Worm (Caenorhabditis elegans) whole organism, L3 larva: ENCODE data around the gene ZK105.11.

ENCODE experiments used
- ama-1 ChIP-seq: fragments of 150-350 bp; optimal IDR thresholded peaks from 2 replicates; lab custom pipeline; 2018
- ceh-16 ChIP-seq: sonication (generic microtip); optimal IDR thresholded peaks from 2 replicates; lab custom pipeline; 2017; ENCODE audit warnings: missing biosample characterization, missing genetic modification characterization
- daf-12 ChIP-seq: fragments of 150-350 bp; optimal IDR thresholded peaks from 2 replicates; lab custom pipeline; 2014; ENCODE audit warnings: missing biosample characterization, missing genetic modification reagents, missing genetic modification characterization
- egl-27 ChIP-seq: sonication (generic microtip); optimal IDR thresholded peaks from 4 replicates; lab custom pipeline; 2017; ENCODE audit warnings: missing biosample characterization, missing genetic modification reagents, missing genetic modification characterization
- egl-5 ChIP-seq: fragments of 150-350 bp; optimal IDR thresholded peaks from 2 replicates; lab custom pipeline; 2017; ENCODE audit warnings: missing biosample characterization, missing genetic modification reagents, missing genetic modification characterization, inconsistent platforms
- elt-1 ChIP-seq: fragments of 150-350 bp; optimal IDR thresholded peaks from 2 replicates; lab custom pipeline; 2014; ENCODE audit warnings: missing biosample characterization, missing genetic modification characterization
- elt-2 ChIP-seq: sonication (generic microtip); optimal IDR thresholded peaks from 2 replicates; lab custom pipeline; 2016; ENCODE audit warnings: missing genetic modification reagents, mild to moderate bottlenecking, missing genetic modification characterization, missing compliant biosample characterization
- eor-1 ChIP-seq, 2 experiments: fragments of 150-350 bp; optimal IDR thresholded peaks; 2 replicates each; lab custom pipeline; 2014 to 2018; ENCODE audit warnings: missing biosample characterization in 2 of 2, missing genetic modification characterization in 2 of 2
- fkh-10 ChIP-seq: sonication (generic microtip); optimal IDR thresholded peaks from 2 replicates; lab custom pipeline; 2017; ENCODE audit warnings: missing biosample characterization, missing genetic modification reagents, missing genetic modification characterization
- fos-1 ChIP-seq: fragments of 150-350 bp; optimal IDR thresholded peaks from 2 replicates; lab custom pipeline; 2014; ENCODE audit warnings: missing biosample characterization, missing genetic modification characterization
- hmg-11 ChIP-seq: sonication (generic microtip); optimal IDR thresholded peaks from 2 replicates; lab custom pipeline; 2016; ENCODE audit warnings: missing genetic modification characterization, missing compliant biosample characterization
- jun-1 ChIP-seq: fragments of 150-350 bp; optimal IDR thresholded peaks from 2 replicates; lab custom pipeline; 2014; ENCODE audit warnings: missing biosample characterization, missing genetic modification reagents, missing genetic modification characterization
- lin-15B ChIP-seq: fragments of 150-350 bp; optimal IDR thresholded peaks from 2 replicates; lab custom pipeline; 2014; ENCODE audit warnings: missing biosample characterization, missing genetic modification characterization
- mdl-1 ChIP-seq: fragments of 150-350 bp; optimal IDR thresholded peaks from 2 replicates; lab custom pipeline; 2014; ENCODE audit warnings: missing biosample characterization, missing genetic modification characterization
- nfya-1 ChIP-seq: sonication (generic microtip); optimal IDR thresholded peaks from 2 replicates; lab custom pipeline; 2017; ENCODE audit warnings: missing genetic modification characterization, mild to moderate bottlenecking, missing compliant biosample characterization, antibody characterized with exemption, moderate library complexity; ENCODE audit not compliant: insufficient read depth
- nhr-11 ChIP-seq: fragments of 150-350 bp; optimal IDR thresholded peaks from 2 replicates; lab custom pipeline; 2014; ENCODE audit warnings: missing biosample characterization, missing genetic modification characterization
- nhr-12 ChIP-seq: fragments of 150-350 bp; optimal IDR thresholded peaks from 2 replicates; lab custom pipeline; 2014; ENCODE audit warnings: missing biosample characterization, missing genetic modification characterization
- nhr-23 ChIP-seq: fragments of 150-350 bp; optimal IDR thresholded peaks from 2 replicates; lab custom pipeline; 2014; ENCODE audit warnings: missing biosample characterization, missing genetic modification reagents, missing genetic modification characterization
- nhr-237 ChIP-seq: fragments of 150-350 bp; optimal IDR thresholded peaks from 2 replicates; lab custom pipeline; 2014; ENCODE audit warnings: missing biosample characterization, missing genetic modification characterization
- nhr-25 ChIP-seq: sonication (generic microtip); optimal IDR thresholded peaks from 2 replicates; lab custom pipeline; 2017; ENCODE audit warnings: missing biosample characterization, missing genetic modification characterization
- nhr-28 ChIP-seq: fragments of 150-350 bp; optimal IDR thresholded peaks from 2 replicates; lab custom pipeline; 2014; ENCODE audit warnings: missing biosample characterization, missing genetic modification characterization
- nhr-43 ChIP-seq: sonication (generic microtip); optimal IDR thresholded peaks from 2 replicates; lab custom pipeline; 2016; ENCODE audit warnings: mild to moderate bottlenecking, missing genetic modification characterization, missing compliant biosample characterization; ENCODE audit not compliant: poor library complexity, severe bottlenecking
- nhr-76 ChIP-seq: fragments of 150-350 bp; sonication (generic microtip); optimal IDR thresholded peaks from 5 replicates; lab custom pipeline; 2014; ENCODE audit warnings: missing biosample characterization, missing genetic modification characterization
- pqm-1 ChIP-seq: fragments of 150-350 bp; optimal IDR thresholded peaks from 2 replicates; lab custom pipeline; 2017; ENCODE audit warnings: missing biosample characterization, missing genetic modification characterization, inconsistent platforms
- sea-2 ChIP-seq: fragments of 150-350 bp; sonication (generic microtip); optimal IDR thresholded peaks from 4 replicates; lab custom pipeline; 2014; ENCODE audit warnings: missing biosample characterization, missing genetic modification reagents, missing genetic modification characterization
- skn-1 ChIP-seq: fragments of 150-350 bp; optimal IDR thresholded peaks from 2 replicates; lab custom pipeline; 2014; ENCODE audit warnings: missing biosample characterization, missing genetic modification characterization
- snpc-4 ChIP-seq: fragments of 150-350 bp; optimal IDR thresholded peaks from 2 replicates; lab custom pipeline; 2014; ENCODE audit warnings: missing biosample characterization, missing genetic modification characterization
- unc-39 ChIP-seq: sonication (generic microtip); optimal IDR thresholded peaks from 4 replicates; lab custom pipeline; 2017; ENCODE audit warnings: missing biosample characterization, missing genetic modification characterization
- unc-62 ChIP-seq: fragments of 150-350 bp; sonication (generic microtip); optimal IDR thresholded peaks from 4 replicates; lab custom pipeline; 2014; ENCODE audit warnings: missing biosample characterization, missing genetic modification reagents, missing genetic modification characterization
- zag-1 ChIP-seq: fragments of 150-350 bp; optimal IDR thresholded peaks from 2 replicates; lab custom pipeline; 2014; ENCODE audit warnings: missing biosample characterization, missing genetic modification characterization
- ztf-11 ChIP-seq: fragments of 150-350 bp; optimal IDR thresholded peaks from 2 replicates; lab custom pipeline; 2014; ENCODE audit warnings: missing biosample characterization, missing genetic modification characterization
- ztf-4 ChIP-seq: fragments of 150-350 bp; optimal IDR thresholded peaks from 2 replicates; lab custom pipeline; 2014; ENCODE audit warnings: missing biosample characterization, missing genetic modification characterization

Gene ZK105.11

DNA sequence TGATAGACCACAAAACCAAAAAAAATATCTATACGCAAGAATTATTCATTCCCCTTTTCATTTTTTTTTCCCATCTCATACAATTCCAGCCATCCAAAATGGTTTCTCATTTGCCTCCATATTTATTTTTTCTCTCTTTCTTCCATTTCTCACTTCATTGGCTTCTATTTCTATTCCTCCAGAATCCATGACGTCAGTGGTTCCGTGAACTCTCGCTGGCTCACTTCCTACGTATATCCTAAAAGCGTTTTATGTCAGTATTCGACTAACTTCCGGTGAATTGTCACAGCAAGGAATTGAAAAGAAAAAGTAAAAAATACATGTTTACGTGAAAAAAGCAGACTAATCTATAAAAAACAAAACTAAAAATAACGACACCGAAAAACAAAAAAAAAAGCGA lies 18.5 kb upstream of the ZK105.11 start:
- TF ChIP-seq ama-1 (no peak), nfya-1 (peak; percentile 18)

DNA sequence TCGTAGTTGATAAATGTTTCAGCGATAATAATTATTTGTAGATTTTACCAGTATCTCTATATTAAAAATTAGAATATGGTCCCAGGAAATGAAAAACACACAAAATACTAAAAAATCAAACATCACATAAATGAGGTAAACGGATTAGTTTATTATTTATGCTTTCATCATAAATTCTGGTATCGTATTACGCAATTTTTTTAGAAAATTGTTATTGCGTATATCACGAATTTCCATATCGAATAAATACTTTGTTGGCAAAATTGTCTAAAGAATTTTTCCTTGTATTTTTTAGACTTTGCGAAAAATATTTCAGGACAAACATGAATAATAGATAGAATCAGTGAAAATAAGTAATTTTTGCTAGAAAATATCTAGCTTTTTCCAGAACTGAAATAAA lies 17.8 kb upstream of the ZK105.11 start:
- no peak for TF ChIP-seq nhr-12
- no peak for TF ChIP-seq daf-12
- no peak for TF ChIP-seq lin-15B (tag; lab: Kevin White, UChicago)
- no peak for TF ChIP-seq zag-1 (tag; lab: Kevin White, UChicago)
- no peak for TF ChIP-seq ztf-11 (tag; lab: Kevin White, UChicago)
- no peak for TF ChIP-seq hmg-11 (tag; lab: Kevin White, UChicago)
- TF ChIP-seq egl-5 (tag; lab: Kevin White, UChicago): no peak
- no peak for TF ChIP-seq nhr-43 (tag; lab: Kevin White, UChicago)
- TF ChIP-seq nfya-1: no peak
- TF ChIP-seq pqm-1 (tag; lab: Kevin White, UChicago): no peak
- TF ChIP-seq eor-1 (tag; optimal IDR thresholded peaks at IDR 0.05; lab: Kevin White, UChicago): no peak

- TF ChIP-seq elt-2 (no peak), nhr-237 (tag; lab: Kevin White, UChicago) (no peak), unc-62 (GFP tag; lab: Kevin White, UChicago) (no peak), zag-1 (tag; lab: Kevin White, UChicago) (no peak), nhr-43 (tag; lab: Kevin White, UChicago) (no peak), ceh-16 (no peak), nhr-76 (tag; lab: Kevin White, UChicago) (no peak), skn-1 (tag; lab: Kevin White, UChicago) (no peak), nhr-23 (tag; lab: Kevin White, UChicago) (no peak), jun-1 (no peak), nhr-11 (tag; lab: Kevin White, UChicago) (no peak), egl-5 (tag; lab: Kevin White, UChicago) (no peak)
- TF ChIP-seq, all 47 proteins: peak for 0
These were observed 15.6 kb upstream of the ZK105.11 start, which contains the start of the genes ZK105.6 and ZK105.8 for ce11 chrV:7723967-7724544. ZK105.6 (minus strand) TSS chrV:7724067. ZK105.8 (plus strand) TSS chrV:7724494.

ce11 chrV:7721945-7722344 lies 13.5 kb upstream of the ZK105.11 start, which contains the start of gene ZK105.14:
ZK105.14 (minus strand) TSS chrV:7722045.
- no peak for TF ChIP-seq nhr-11 (tag; lab: Kevin White, UChicago)
- no peak for TF ChIP-seq nhr-25 (tag; lab: Kevin White, UChicago)
- TF ChIP-seq fos-1 (tag; lab: Kevin White, UChicago): no peak
- TF ChIP-seq unc-62 (GFP tag; lab: Kevin White, UChicago): no peak
- TF ChIP-seq pqm-1 (tag; lab: Kevin White, UChicago): no peak
- TF ChIP-seq fkh-10 (GFP tag; lab: Kevin White, UChicago): no peak
- no peak for TF ChIP-seq lin-15B (tag; lab: Kevin White, UChicago)
- no peak for TF ChIP-seq elt-2
- TF ChIP-seq unc-39: no peak
- no peak for TF ChIP-seq mdl-1 (tag; lab: Kevin White, UChicago)
- no peak for TF ChIP-seq elt-1 (tag; lab: Kevin White, UChicago)
- no peak for TF ChIP-seq skn-1 (tag; lab: Kevin White, UChicago)
- TF ChIP-seq nhr-28 (tag; lab: Kevin White, UChicago): no peak

ce11 chrV:7717629-7718028 lies 9.2 kb upstream of the ZK105.11 start, which contains the start of gene ZK105.5:
ZK105.5 (minus strand) TSS chrV:7717729.
- TF ChIP-seq daf-12: no peak
- no peak for TF ChIP-seq jun-1
- TF ChIP-seq snpc-4: no peak
- no peak for TF ChIP-seq zag-1 (tag; lab: Kevin White, UChicago)
- no peak for TF ChIP-seq nhr-23 (tag; lab: Kevin White, UChicago)
- TF ChIP-seq fos-1 (tag; lab: Kevin White, UChicago): no peak
- no peak for TF ChIP-seq egl-5 (tag; lab: Kevin White, UChicago)
- TF ChIP-seq sea-2 (GFP tag; lab: Kevin White, UChicago): no peak
- no peak for TF ChIP-seq hmg-11 (tag; lab: Kevin White, UChicago)
- no peak for TF ChIP-seq nfya-1
- TF ChIP-seq nhr-25 (tag; lab: Kevin White, UChicago): no peak
- TF ChIP-seq ztf-4: no peak
- TF ChIP-seq nhr-76 (tag; lab: Kevin White, UChicago): no peak
- TF ChIP-seq egl-27: no peak
- TF ChIP-seq, all 47 proteins: peak for 0
